Fruit fly (Drosophila melanogaster) whole organism, pupa: ENCODE results near the gene CG5861.

Source experiments
- CG10348 ChIP-seq: fragments of 200-800 bp; sonication (Bioruptor generic); IDR thresholded peaks from 2 replicates; pipeline ENCODE4 v1.3.6; 2022; ENCODE audit warnings: missing biosample characterization, missing genetic modification characterization
- CG14655 ChIP-seq: fragments of 200-800 bp; sonication (Bioruptor generic); optimal IDR thresholded peaks from 3 replicates; lab custom pipeline; 2017; ENCODE audit warnings: mild to moderate bottlenecking, missing biosample characterization, missing genetic modification reagents, missing genetic modification characterization
- CG17806 ChIP-seq: fragments of 200-800 bp; sonication (Bioruptor generic); optimal IDR thresholded peaks from 2 replicates; lab custom pipeline; 2018; ENCODE audit warnings: missing biosample characterization, mild to moderate bottlenecking, missing genetic modification characterization, moderate library complexity
- CG34367 ChIP-seq: fragments of 200-800 bp; sonication (Bioruptor generic); optimal IDR thresholded peaks from 2 replicates; lab custom pipeline; 2018; ENCODE audit warnings: missing biosample characterization, mild to moderate bottlenecking, missing genetic modification characterization
- CG4496 ChIP-seq: fragments of 200-800 bp; sonication (Bioruptor generic); IDR thresholded peaks from 3 replicates; pipeline ENCODE4 v1.3.6; 2022; ENCODE audit warnings: missing biosample characterization, missing genetic modification characterization
- CG8159 ChIP-seq: fragments of 200-800 bp; sonication (Bioruptor generic); optimal IDR thresholded peaks from 3 replicates; lab custom pipeline; 2018; ENCODE audit warnings: missing biosample characterization, mild to moderate bottlenecking, missing genetic modification characterization, moderate library complexity
- CG8301 ChIP-seq: fragments of 200-800 bp; sonication (Bioruptor generic); optimal IDR thresholded peaks from 2 replicates; lab custom pipeline; 2018; ENCODE audit warnings: missing biosample characterization, mild to moderate bottlenecking, missing genetic modification characterization
- EcR ChIP-seq: fragments of 200-800 bp; sonication (Bioruptor generic); optimal IDR thresholded peaks from 3 replicates; lab custom pipeline; 2019; ENCODE audit warnings: missing biosample characterization, missing genetic modification characterization, mild to moderate bottlenecking, moderate library complexity, missing genetic modification reagents
- Pif1A ChIP-seq: fragments of 200-800 bp; sonication (Bioruptor generic); optimal IDR thresholded peaks from 3 replicates; lab custom pipeline; 2016; ENCODE audit warnings: missing biosample characterization, missing genetic modification characterization
- Pif1B ChIP-seq: fragments of 200-800 bp; sonication (Bioruptor generic); optimal IDR thresholded peaks from 3 replicates; lab custom pipeline; 2016; ENCODE audit warnings: missing biosample characterization, missing genetic modification characterization
- Snoo ChIP-seq: fragments of 200-800 bp; sonication (Bioruptor generic); optimal IDR thresholded peaks from 3 replicates; lab custom pipeline; 2017; ENCODE audit warnings: missing biosample characterization, mild to moderate bottlenecking, missing genetic modification characterization, inconsistent platforms
- rn ChIP-seq: fragments of 200-800 bp; sonication (Bioruptor generic); IDR thresholded peaks from 2 replicates; pipeline ENCODE4 v1.3.6; 2022; ENCODE audit warnings: missing biosample characterization, missing genetic modification characterization

DNA sequence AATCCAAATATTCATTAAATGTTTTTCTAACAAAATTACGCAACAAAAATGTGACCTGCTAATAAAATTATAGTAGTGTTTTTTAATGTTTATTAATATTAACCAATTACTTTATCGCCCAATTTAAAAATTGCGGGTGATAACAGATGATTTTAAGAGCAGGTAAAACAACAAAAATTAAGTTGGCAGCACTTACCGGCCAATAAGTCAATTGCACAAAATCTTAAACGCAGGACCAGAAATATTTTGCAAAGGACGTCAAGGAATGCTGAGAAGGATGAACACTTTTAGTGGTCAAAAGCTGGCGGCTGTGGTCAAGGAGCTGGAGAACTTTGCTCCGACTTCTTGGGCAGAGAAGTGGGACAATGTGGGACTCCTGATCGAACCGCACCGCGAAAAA lies 19.8 kb upstream of the CG5861 start, which contains the start of gene CG4278:
- no peak for TF ChIP-seq CG8301 (tag; lab: Kevin White, UChicago)
- no peak for TF ChIP-seq CG17806 (tag; lab: Kevin White, UChicago)
- TF ChIP-seq CG34367 (tag; lab: Kevin White, UChicago), result no peak
- TF ChIP-seq rn, result no peak
- no peak for TF ChIP-seq EcR
- no peak for TF ChIP-seq Snoo (tag; lab: Kevin White, UChicago)
- TF ChIP-seq CG4496 (GFP tag; lab: Robert Waterston, UW), result no peak
- TF ChIP-seq CG8159 (tag; lab: Kevin White, UChicago), result no peak
- no peak for TF ChIP-seq CG10348 (GFP tag; lab: Robert Waterston, UW)
- TF ChIP-seq Pif1B, result no peak
- no peak for TF ChIP-seq Pif1A (GFP tag; lab: Kevin White, UChicago)
- no peak for TF ChIP-seq CG14655
